Fruit fly (Drosophila melanogaster): Measurements from ENCODE around the gene CG5199.

Gene CG5199

dm6 chr3L:20474789-20475208 lies 22.1 kb upstream of the CG5199 start (continued):
- TF ChIP-seq CG1647 (GFP tag; optimal IDR thresholded peaks at IDR 0.05) (peak; percentile 85), nerfin-1 (tag; optimal IDR thresholded peaks at IDR 0.05) (peak; percentile 62), CG10321 (GFP tag; IDR thresholded peaks at IDR 0.05) (no peak), CG3281 (GFP tag; optimal IDR thresholded peaks at IDR 0.05) (peak; percentile 88), CG4617 (GFP tag; optimal IDR thresholded peaks at IDR 0.05; ENCODE audit: borderline replicate concordance) (peak; percentile 91), zfh2 (GFP tag; optimal IDR thresholded peaks at IDR 0.05) (peak; percentile 90), zen (tag; optimal IDR thresholded peaks at IDR 0.05) (peak; percentile 77), onecut (GFP tag; IDR thresholded peaks at IDR 0.05) (peak; percentile 73), CG3726 (GFP tag; IDR thresholded peaks at IDR 0.05) (no peak), bigmax (GFP tag; optimal IDR thresholded peaks at IDR 0.05) (no peak), NC2β (GFP tag; optimal IDR thresholded peaks at IDR 0.05) (peak; percentile 73), pum (GFP tag; optimal IDR thresholded peaks at IDR 0.05) (peak; percentile 80), Doc2 (GFP tag; IDR thresholded peaks at IDR 0.05) (no peak), CG8944 (GFP tag; optimal IDR thresholded peaks at IDR 0.05) (peak; percentile 89), nerfin-2 (GFP tag; IDR thresholded peaks at IDR 0.05; ENCODE audit: partially characterized antibody) (no peak), fu2 (GFP tag; optimal IDR thresholded peaks at IDR 0.05) (peak; percentile 88), CG8359 (GFP tag; optimal IDR thresholded peaks at IDR 0.05; ENCODE audit: borderline replicate concordance) (no peak), CG31441 (GFP tag; IDR thresholded peaks at IDR 0.05) (no peak), CG1529 (GFP tag; optimal IDR thresholded peaks at IDR 0.05) (peak; percentile 73), Chrac-16 (GFP tag; optimal IDR thresholded peaks at IDR 0.05) (peak; percentile 88), TFAM (GFP tag; optimal IDR thresholded peaks at IDR 0.05) (peak; percentile 19), CG13624 (GFP tag; optimal IDR thresholded peaks at IDR 0.05) (peak; percentile 90), Sry-δ (GFP tag; optimal IDR thresholded peaks at IDR 0.05) (peak; percentile 48), CG17568 (GFP tag; optimal IDR thresholded peaks at IDR 0.05) (peak; percentile 70), gt (GFP tag; IDR thresholded peaks at IDR 0.05) (no peak), CG10565 (GFP tag; optimal IDR thresholded peaks at IDR 0.05) (no peak), cas (GFP tag; IDR thresholded peaks at IDR 0.05) (no peak), tio (GFP tag; optimal IDR thresholded peaks at IDR 0.05) (peak; percentile 83), sima (GFP tag; optimal IDR thresholded peaks at IDR 0.05) (peak; percentile 59), CG12391 (tag; optimal IDR thresholded peaks at IDR 0.05) (peak; percentile 89), CG13296 (GFP tag; optimal IDR thresholded peaks at IDR 0.05) (peak; percentile 88), sens-2 (GFP tag; IDR thresholded peaks at IDR 0.05) (no peak), CG33557 (GFP tag; optimal IDR thresholded peaks at IDR 0.05) (peak; percentile 69), chif (GFP tag; optimal IDR thresholded peaks at IDR 0.05) (peak; percentile 63 to 75), CG8281 (tag; optimal IDR thresholded peaks at IDR 0.05) (peak; percentile 62), bcd (GFP tag; optimal IDR thresholded peaks at IDR 0.05) (peak; percentile 89), Atf3 (GFP tag; optimal IDR thresholded peaks at IDR 0.05) (peak; percentile 86), D19B (GFP tag; optimal IDR thresholded peaks at IDR 0.05) (peak; percentile 57), pfk (GFP tag; optimal IDR thresholded peaks at IDR 0.05) (peak; percentile 60), CG15269 (tag; optimal IDR thresholded peaks at IDR 0.05) (peak; percentile 89), gfzf (GFP tag; optimal IDR thresholded peaks at IDR 0.05) (peak; percentile 19), CG10267 (tag; optimal IDR thresholded peaks at IDR 0.05) (peak; percentile 82), dysf (GFP tag; IDR thresholded peaks at IDR 0.05) (no peak), CG9437 (GFP tag; optimal IDR thresholded peaks at IDR 0.05) (peak; percentile 77), bowl (GFP tag; IDR thresholded peaks at IDR 0.05) (no peak), CG34422 (GFP tag; IDR thresholded peaks at IDR 0.05) (no peak), C15 (GFP tag; IDR thresholded peaks at IDR 0.05) (no peak), CG17612 (GFP tag; IDR thresholded peaks at IDR 0.05) (no peak), Ada2b (GFP tag; IDR thresholded peaks at IDR 0.05) (no peak), gcm2 (GFP tag; optimal IDR thresholded peaks at IDR 0.05) (peak; percentile 47), Atf-2 (GFP tag; optimal IDR thresholded peaks at IDR 0.05) (peak; percentile 74), wek (GFP tag; optimal IDR thresholded peaks at IDR 0.05) (peak; percentile 69)
